Worm (Caenorhabditis elegans): ENCODE data around the gene Y43F8B.14.

- TF ChIP-seq flt-1 (GFP tag; IDR thresholded peaks at IDR 0.05): no peak
- TF ChIP-seq ama-1 (optimal IDR thresholded peaks at IDR 0.05): no peak
- TF ChIP-seq hnd-1 (tag; optimal IDR thresholded peaks at IDR 0.05): no peak
- TF ChIP-seq F13C5.2 (tag; optimal IDR thresholded peaks at IDR 0.05): no peak
- TF ChIP-seq ceh-13 (GFP tag; optimal IDR thresholded peaks at IDR 0.05): no peak
- no peak for TF ChIP-seq hmbx-1 (tag; optimal IDR thresholded peaks at IDR 0.05)
- no peak for TF ChIP-seq hmg-4 (GFP tag; optimal IDR thresholded peaks at IDR 0.05)
- TF ChIP-seq scrt-1 (GFP tag; IDR thresholded peaks at IDR 0.05): no peak
- TF ChIP-seq sea-1 (GFP tag; conservative IDR thresholded peaks at IDR 0.05): no peak
- no peak for TF ChIP-seq tbx-37 (GFP tag; conservative IDR thresholded peaks at IDR 0.05)
- TF ChIP-seq tra-4 (tag; optimal IDR thresholded peaks at IDR 0.05): no peak
- TF ChIP-seq ets-7 (tag; optimal IDR thresholded peaks at IDR 0.05): no peak
- no peak for TF ChIP-seq ceh-36 (tag; optimal IDR thresholded peaks at IDR 0.05)
- TF ChIP-seq tbx-11 (GFP tag; IDR thresholded peaks at IDR 0.05): no peak
Observed at ce11 chrV:19477852-19478251, 22.1 kb upstream of the Y43F8B.14 start, which contains the start of gene Y43F8B.9.

All from whole organism, early embryonic.